Worm (Caenorhabditis elegans) whole organism, young adult: ENCODE data around the gene nlp-50.

Experiments used
- F57A8.1 ChIP-seq: fragments of 200-800 bp; sonication (Bioruptor generic); optimal IDR thresholded peaks from 2 replicates; lab custom pipeline; 2018; ENCODE audit warnings: mild to moderate bottlenecking, missing genetic modification characterization, moderate library complexity, missing compliant biosample characterization
- pha-4 ChIP-seq: fragments of 150-350 bp; sonication (generic microtip); optimal IDR thresholded peaks from 2 replicates; lab custom pipeline; 2014; ENCODE audit warnings: missing biosample characterization, missing genetic modification reagents, missing genetic modification characterization

DNA sequence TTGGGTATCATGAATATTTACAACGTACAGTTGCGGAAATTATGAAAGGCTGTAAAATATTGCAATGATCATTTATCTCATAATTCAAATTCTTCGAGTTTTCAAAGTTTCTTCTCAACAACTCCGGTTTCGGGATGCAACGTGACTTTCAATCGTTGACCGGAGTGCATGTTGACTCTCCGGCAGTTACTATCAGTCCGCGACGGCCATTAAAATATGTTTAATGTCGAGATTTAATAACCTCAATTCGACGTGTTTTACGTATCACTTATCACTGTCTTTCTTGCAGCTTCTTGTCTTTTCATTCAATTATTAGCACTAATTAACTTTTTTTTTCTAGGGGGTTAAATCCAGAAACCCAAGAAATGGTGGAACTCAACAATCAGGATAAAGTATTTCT, 46.6 kb upstream of the nlp-50 start, which contains the start of gene tsp-10:
- no peak for TF ChIP-seq F57A8.1 (GFP tag; lab: Kevin White, UChicago)
- TF ChIP-seq pha-4 (tag; lab: Kevin White, UChicago) = no peak
